Fruit fly (Drosophila melanogaster): ENCODE results near the gene Gba1a.

Gene Gba1a

DNA sequence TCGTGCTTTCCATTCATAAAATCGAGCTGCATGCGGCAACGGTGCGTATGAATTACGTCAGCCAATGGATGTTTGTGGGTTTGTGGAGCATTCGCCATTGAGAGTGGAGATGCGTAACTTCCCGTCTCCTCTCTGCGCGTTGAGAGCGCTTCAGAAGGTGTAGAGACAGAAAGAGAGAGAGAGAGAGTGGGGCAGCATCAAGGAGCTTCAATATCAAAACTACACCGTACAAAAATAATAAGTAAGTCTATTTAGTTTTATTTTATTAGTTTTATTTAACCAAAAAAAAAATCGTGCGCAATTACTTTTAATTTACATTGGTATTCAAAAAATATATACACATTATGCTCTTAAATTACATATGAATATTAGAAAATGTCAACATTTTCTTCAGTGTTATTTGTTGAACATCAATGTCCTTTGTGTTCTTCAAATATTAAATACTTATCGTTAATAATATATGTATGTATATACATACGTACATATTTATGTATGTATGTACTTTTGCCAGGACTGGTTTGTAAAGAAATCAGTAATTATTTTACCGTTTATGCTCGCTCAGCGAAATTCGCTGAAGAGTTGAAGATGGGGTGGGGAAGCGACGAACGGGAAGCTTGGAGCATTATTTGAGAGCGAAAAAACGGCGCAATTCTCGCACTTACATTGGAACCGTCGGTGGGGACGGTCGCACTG lies 22.4 kb downstream of the Gba1a start, which contains the start of gene CG10365 (continued):
- TF ChIP-seq CG14710 (tag; optimal IDR thresholded peaks at IDR 0.05) (peak; percentile 67), MBD-R2 (GFP tag; IDR thresholded peaks at IDR 0.05) (peak; percentile 35; the same call in 1 of the 2 replicates), CG6854 (GFP tag; optimal IDR thresholded peaks at IDR 0.05) (peak; percentile 91), CG6683 (GFP tag; optimal IDR thresholded peaks at IDR 0.05) (peak; percentile 85), Spps (tag; optimal IDR thresholded peaks at IDR 0.05) (peak; percentile 4), ewg (GFP tag; optimal IDR thresholded peaks at IDR 0.05) (peak; percentile 70), CG15269 (tag; optimal IDR thresholded peaks at IDR 0.05) (peak; percentile 95), danr (GFP tag; IDR thresholded peaks at IDR 0.05) (peak; percentile 50; the same call in 1 of the 2 replicates), PHDP (tag; optimal IDR thresholded peaks at IDR 0.05) (peak; percentile 96), CG1529 (GFP tag; optimal IDR thresholded peaks at IDR 0.05) (peak; percentile 17), CG18764 (GFP tag; optimal IDR thresholded peaks at IDR 0.05) (peak; percentile 56), CG10209 (GFP tag; optimal IDR thresholded peaks at IDR 0.05) (peak; percentile 86), CG4730 (GFP tag; IDR thresholded peaks at IDR 0.05) (peak; percentile 68), CG10274 (GFP tag; optimal IDR thresholded peaks at IDR 0.05) (no peak), unc-4 (GFP tag; IDR thresholded peaks at IDR 0.05; ENCODE audit: partially characterized antibody) (0 out of 2 replicates have a peak, but pooled peaks have one; percentile 12), vvl (GFP tag; IDR thresholded peaks at IDR 0.05) (peak; percentile 93), CTCF (GFP tag; optimal IDR thresholded peaks at IDR 0.05) (no peak), CG13775 (GFP tag; optimal IDR thresholded peaks at IDR 0.05) (peak; percentile 71), CG10462 (GFP tag; optimal IDR thresholded peaks at IDR 0.05) (peak; percentile 55), CG10366 (GFP tag; IDR thresholded peaks at IDR 0.05) (peak; percentile 83), E2f2 (GFP tag; IDR thresholded peaks at IDR 0.05) (peak; percentile 56; the same call in 1 of the 2 replicates), ash1 (GFP tag; optimal IDR thresholded peaks at IDR 0.05) (no peak), slbo (GFP tag; IDR thresholded peaks at IDR 0.05) (peak; percentile 94), Atf3 (GFP tag; optimal IDR thresholded peaks at IDR 0.05) (no peak), CG12071 (GFP tag; optimal IDR thresholded peaks at IDR 0.05) (no peak), CG13296 (GFP tag; optimal IDR thresholded peaks at IDR 0.05) (peak; percentile 91)

DNA sequence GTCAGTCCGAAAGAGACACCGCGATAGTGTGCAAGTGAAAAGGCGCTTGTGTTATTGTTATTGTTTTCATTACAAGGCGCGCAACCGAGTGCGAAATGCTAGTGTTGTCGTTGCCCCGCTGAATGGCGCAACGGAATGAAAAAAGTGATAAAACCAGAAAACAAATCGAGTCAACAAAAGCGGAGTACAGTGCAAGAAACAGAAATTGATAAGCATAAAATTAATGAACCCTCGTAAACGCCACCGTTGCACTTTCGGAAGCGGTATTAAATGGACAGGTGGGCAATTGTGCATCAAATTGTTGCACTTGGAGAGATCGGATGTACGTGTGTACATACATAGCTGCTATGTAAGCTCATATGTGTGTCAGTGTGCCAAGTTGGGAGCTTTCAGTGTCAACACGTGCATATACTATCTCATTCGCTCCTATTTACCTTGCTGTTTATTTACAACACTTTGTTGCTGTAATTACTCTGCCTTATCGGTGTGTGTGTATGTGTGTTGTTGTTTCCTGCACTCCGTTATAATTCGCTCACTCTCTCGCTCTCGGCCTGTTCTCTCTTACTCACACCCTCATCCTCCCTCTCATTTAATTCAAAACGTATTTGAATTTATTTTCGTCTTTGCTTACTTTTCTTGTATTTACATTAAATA lies 23.1 kb downstream of the Gba1a start:
- 0 out of 2 replicates have a peak, but pooled peaks have one; percentile 5 for TF ChIP-seq CG9932 (GFP tag; IDR thresholded peaks at IDR 0.05)
- TF ChIP-seq jigr1 (GFP tag; IDR thresholded peaks at IDR 0.05) = 0 out of 3 replicates have a peak, but pooled peaks have one; percentile 12
- peak; percentile 46 for TF ChIP-seq org-1 (GFP tag; optimal IDR thresholded peaks at IDR 0.05)
- TF ChIP-seq CG2678 (tag; optimal IDR thresholded peaks at IDR 0.05) = peak; percentile 83
- no peak; the same call in 1 of the 2 replicates for TF ChIP-seq amos (GFP tag; IDR thresholded peaks at IDR 0.05; ENCODE audit: partially characterized antibody)
- peak; percentile 17 for TF ChIP-seq sug (tag; optimal IDR thresholded peaks at IDR 0.05)
- TF ChIP-seq Med (GFP tag) = peak; percentile 97
- no peak for TF ChIP-seq CG15696 (tag; optimal IDR thresholded peaks at IDR 0.05)
- TF ChIP-seq phol (tag; optimal IDR thresholded peaks at IDR 0.05) = no peak
- no peak for TF ChIP-seq sc (optimal IDR thresholded peaks at IDR 0.05)
- peak; percentile 43 for TF ChIP-seq sc (GFP tag; optimal IDR thresholded peaks at IDR 0.05)
- peak; percentile 23 for TF ChIP-seq CG9797 (GFP tag; optimal IDR thresholded peaks at IDR 0.05)
- TF ChIP-seq gsb (GFP tag; IDR thresholded peaks at IDR 0.05) = peak; percentile 59; the same call in 1 of the 2 replicates
- peak; percentile 48 for TF ChIP-seq CG17568 (GFP tag; optimal IDR thresholded peaks at IDR 0.05)
- peak; percentile 78 for TF ChIP-seq CG6683 (GFP tag; optimal IDR thresholded peaks at IDR 0.05)
- TF ChIP-seq dmrt11E (tag; optimal IDR thresholded peaks at IDR 0.05) = no peak
- TF ChIP-seq pzg (GFP tag; optimal IDR thresholded peaks at IDR 0.05) = no peak
- no peak for TF ChIP-seq psq (GFP tag; optimal IDR thresholded peaks at IDR 0.05)
- peak; percentile 94 for TF ChIP-seq CG12071 (GFP tag; optimal IDR thresholded peaks at IDR 0.05)
- TF ChIP-seq CG12236 (GFP tag; optimal IDR thresholded peaks at IDR 0.05) = peak; percentile 45
- peak; percentile 48 for TF ChIP-seq CG2712 (tag; optimal IDR thresholded peaks at IDR 0.05)
- no peak for TF ChIP-seq ssp (GFP tag; IDR thresholded peaks at IDR 0.05)
- peak in 1 of 2 experiments; percentile 44 for TF ChIP-seq bsh (GFP tag; optimal IDR thresholded peaks at IDR 0.05)
- TF ChIP-seq CG2202 (tag; optimal IDR thresholded peaks at IDR 0.05) = peak; percentile 10
- TF ChIP-seq sens-2 (GFP tag; IDR thresholded peaks at IDR 0.05) = no peak
